Worm (Caenorhabditis elegans) whole organism, mixed stage, embryonic: Measurements from ENCODE around the gene pcp-1.

ENCODE experiments used
- M03D4.4 ChIP-seq: sonication (generic microtip); optimal IDR thresholded peaks from 2 replicates; lab custom pipeline; 2017; ENCODE audit warnings: mild to moderate bottlenecking, missing genetic modification characterization, missing compliant biosample characterization
- bed-3 ChIP-seq: fragments of 200-800 bp; sonication (Bioruptor generic); optimal IDR thresholded peaks from 3 replicates; lab custom pipeline; 2018; ENCODE audit warnings: mild to moderate bottlenecking, missing genetic modification characterization, moderate library complexity, missing compliant biosample characterization
- blmp-1 ChIP-seq: fragments of 150-350 bp; optimal IDR thresholded peaks from 2 replicates; lab custom pipeline; 2014; ENCODE audit warnings: missing biosample characterization, missing genetic modification characterization
- ceh-39 ChIP-seq: fragments of 150-350 bp; optimal IDR thresholded peaks from 2 replicates; lab custom pipeline; 2014; ENCODE audit warnings: missing biosample characterization, missing genetic modification characterization
- ceh-43 ChIP-seq: fragments of 200-800 bp; sonication (Bioruptor generic); optimal IDR thresholded peaks from 2 replicates; lab custom pipeline; 2018; ENCODE audit warnings: mild to moderate bottlenecking, missing genetic modification characterization, moderate library complexity, missing compliant biosample characterization
- ceh-83 ChIP-seq: fragments of 200-800 bp; sonication (Bioruptor generic); optimal IDR thresholded peaks from 2 replicates; lab custom pipeline; 2018; ENCODE audit warnings: mild to moderate bottlenecking, missing genetic modification characterization, missing compliant biosample characterization
- ces-1 ChIP-seq: fragments of 150-350 bp; optimal IDR thresholded peaks from 2 replicates; lab custom pipeline; 2014; ENCODE audit warnings: missing biosample characterization, missing genetic modification reagents, missing genetic modification characterization
- cnd-1 ChIP-seq: fragments of 200-800 bp; sonication (Bioruptor generic); optimal IDR thresholded peaks from 2 replicates; lab custom pipeline; 2018; ENCODE audit warnings: mild to moderate bottlenecking, missing genetic modification characterization, missing compliant biosample characterization
- drap-1 ChIP-seq: fragments of 200-800 bp; sonication (Bioruptor generic); optimal IDR thresholded peaks from 3 replicates; lab custom pipeline; 2018; ENCODE audit warnings: mild to moderate bottlenecking, missing genetic modification characterization, missing compliant biosample characterization
- elt-1 ChIP-seq: sonication (generic microtip); optimal IDR thresholded peaks from 2 replicates; lab custom pipeline; 2017; ENCODE audit warnings: missing genetic modification characterization, mild to moderate bottlenecking, missing compliant biosample characterization, antibody characterized with exemption, moderate library complexity, borderline replicate concordance; ENCODE audit not compliant: insufficient read depth
- elt-3 ChIP-seq: fragments of 150-350 bp; optimal IDR thresholded peaks from 2 replicates; lab custom pipeline; 2014; ENCODE audit warnings: missing biosample characterization, missing genetic modification characterization
- flh-1 ChIP-seq: fragments of 200-800 bp; sonication (Bioruptor generic); optimal IDR thresholded peaks from 2 replicates; lab custom pipeline; 2018; ENCODE audit warnings: mild to moderate bottlenecking, missing genetic modification characterization, moderate library complexity, missing compliant biosample characterization
- ham-2 ChIP-seq: fragments of 200-800 bp; sonication (Bioruptor generic); optimal IDR thresholded peaks from 2 replicates; lab custom pipeline; 2018; ENCODE audit warnings: mild to moderate bottlenecking, missing genetic modification characterization, missing compliant biosample characterization
- hlh-1 ChIP-seq: fragments of 150-350 bp; optimal IDR thresholded peaks from 2 replicates; lab custom pipeline; 2014; ENCODE audit warnings: missing biosample characterization, missing genetic modification reagents, missing genetic modification characterization
- lin-13 ChIP-seq: fragments of 150-350 bp; optimal IDR thresholded peaks from 2 replicates; lab custom pipeline; 2014; ENCODE audit warnings: missing biosample characterization, missing genetic modification characterization
- lin-32 ChIP-seq: fragments of 200-800 bp; sonication (Bioruptor generic); optimal IDR thresholded peaks from 2 replicates; lab custom pipeline; 2018; ENCODE audit warnings: mild to moderate bottlenecking, missing genetic modification characterization, missing compliant biosample characterization
- lsy-2 ChIP-seq: fragments of 150-350 bp; optimal IDR thresholded peaks from 2 replicates; lab custom pipeline; 2014; ENCODE audit warnings: missing biosample characterization, missing genetic modification characterization
- mab-5 ChIP-seq: fragments of 150-350 bp; optimal IDR thresholded peaks from 2 replicates; lab custom pipeline; 2014; ENCODE audit warnings: missing biosample characterization, missing genetic modification characterization
- mep-1 ChIP-seq: fragments of 150-350 bp; optimal IDR thresholded peaks from 2 replicates; lab custom pipeline; 2017; ENCODE audit warnings: missing biosample characterization, missing genetic modification reagents, missing genetic modification characterization, inconsistent platforms
- mls-2 ChIP-seq: sonication (generic microtip); optimal IDR thresholded peaks from 2 replicates; lab custom pipeline; 2016; ENCODE audit warnings: mild to moderate bottlenecking, missing genetic modification characterization, moderate library complexity, missing compliant biosample characterization
- nhr-12 ChIP-seq: fragments of 150-350 bp; optimal IDR thresholded peaks from 2 replicates; lab custom pipeline; 2014; ENCODE audit warnings: missing biosample characterization, missing genetic modification characterization
- nhr-2 ChIP-seq: fragments of 150-350 bp; optimal IDR thresholded peaks from 2 replicates; lab custom pipeline; 2014; ENCODE audit warnings: missing biosample characterization, missing genetic modification characterization
- nhr-237 ChIP-seq: fragments of 150-350 bp; optimal IDR thresholded peaks from 2 replicates; lab custom pipeline; 2014; ENCODE audit warnings: missing biosample characterization, missing genetic modification characterization
- nhr-28 ChIP-seq: fragments of 150-350 bp; optimal IDR thresholded peaks from 2 replicates; lab custom pipeline; 2014; ENCODE audit warnings: missing biosample characterization, missing genetic modification characterization
- nhr-76 ChIP-seq: sonication (generic microtip); optimal IDR thresholded peaks from 2 replicates; lab custom pipeline; 2017; ENCODE audit warnings: missing biosample characterization, missing genetic modification characterization
- pha-4 ChIP-seq: fragments of 150-350 bp; optimal IDR thresholded peaks from 2 replicates; lab custom pipeline; 2018; ENCODE audit warnings: missing biosample characterization, missing genetic modification reagents, missing genetic modification characterization
- sem-2 ChIP-seq: fragments of 200-800 bp; sonication (Bioruptor generic); optimal IDR thresholded peaks from 2 replicates; lab custom pipeline; 2018; ENCODE audit warnings: mild to moderate bottlenecking, missing genetic modification characterization, missing compliant biosample characterization
- snpc-4 ChIP-seq: fragments of 150-350 bp; optimal IDR thresholded peaks from 2 replicates; lab custom pipeline; 2014; ENCODE audit warnings: missing biosample characterization, missing genetic modification characterization
- sptf-1 ChIP-seq: sonication (generic microtip); optimal IDR thresholded peaks from 2 replicates; lab custom pipeline; 2017; ENCODE audit warnings: mild to moderate bottlenecking, missing genetic modification characterization, moderate library complexity, missing compliant biosample characterization
- tbx-8 ChIP-seq: fragments of 200-800 bp; sonication (Bioruptor generic); optimal IDR thresholded peaks from 2 replicates; lab custom pipeline; 2018; ENCODE audit warnings: mild to moderate bottlenecking, missing genetic modification characterization, moderate library complexity, missing compliant biosample characterization
- unc-120 ChIP-seq: sonication (generic microtip); optimal IDR thresholded peaks from 2 replicates; lab custom pipeline; 2017; ENCODE audit warnings: missing genetic modification characterization, missing compliant biosample characterization; ENCODE audit not compliant: poor library complexity, severe bottlenecking
- unc-39 ChIP-seq: fragments of 150-350 bp; optimal IDR thresholded peaks from 2 replicates; lab custom pipeline; 2014; ENCODE audit warnings: missing biosample characterization, missing genetic modification characterization
- unc-62 ChIP-seq: fragments of 150-350 bp; optimal IDR thresholded peaks from 2 replicates; lab custom pipeline; 2014; ENCODE audit warnings: missing biosample characterization, missing genetic modification reagents, missing genetic modification characterization
- zip-8 ChIP-seq: fragments of 150-350 bp; optimal IDR thresholded peaks from 2 replicates; lab custom pipeline; 2014; ENCODE audit warnings: missing biosample characterization, missing genetic modification characterization
- ztf-11 ChIP-seq: fragments of 150-350 bp; optimal IDR thresholded peaks from 2 replicates; lab custom pipeline; 2014; ENCODE audit warnings: missing biosample characterization, missing genetic modification characterization

The pcp-1 gene

ce11 chrIII:7737646-7738258, 21.0 kb upstream of the pcp-1 start:
- TF ChIP-seq unc-120 (tag; lab: Kevin White, UChicago) (no peak), nhr-2 (tag; lab: Kevin White, UChicago) (no peak), zip-8 (tag; lab: Kevin White, UChicago) (no peak), mab-5 (no peak), lin-32 (no peak), lin-13 (no peak), ceh-83 (GFP tag; lab: Kevin White, UChicago) (peak; percentile 18), ces-1 (GFP tag; lab: Kevin White, UChicago) (peak; percentile 33)

- peak; percentile 96 for TF ChIP-seq zip-8 (tag; lab: Kevin White, UChicago)
- TF ChIP-seq nhr-12 = no peak
Observed at ce11 chrIII:7743183-7743582, 15.5 kb upstream of the pcp-1 start.

- TF ChIP-seq zip-8 (tag; lab: Kevin White, UChicago) = no peak
- no peak for TF ChIP-seq sptf-1
- TF ChIP-seq nhr-12 = no peak
- no peak for TF ChIP-seq nhr-2 (tag; lab: Kevin White, UChicago)
- TF ChIP-seq snpc-4 = no peak
Observed at ce11 chrIII:7754348-7754747, 4.4 kb upstream of the pcp-1 start, which contains the start of gene cdh-3. TSS of gene cdh-3 (minus strand) at chrIII:7754448.

DNA sequence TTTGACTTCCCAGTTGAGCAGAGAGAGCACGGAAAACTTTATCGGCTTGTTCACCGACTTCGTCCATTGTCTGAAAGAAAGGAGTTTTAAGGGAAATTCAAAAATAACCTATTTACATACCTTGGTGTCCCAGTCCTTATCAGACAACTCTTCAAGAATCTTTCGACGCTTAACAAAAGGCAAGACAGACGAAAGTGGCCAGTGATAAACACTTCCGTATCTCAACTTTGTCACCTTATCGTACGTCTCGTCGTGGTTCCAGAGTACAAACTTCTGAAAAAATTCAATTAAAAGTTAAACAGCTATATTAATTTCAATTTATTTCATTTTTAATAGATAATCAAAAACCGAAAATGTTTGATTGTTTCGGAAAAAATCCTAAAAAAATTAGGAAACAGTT, 3.5 kb downstream of the pcp-1 start:
- TF ChIP-seq flh-1 = no peak
- no peak for TF ChIP-seq mls-2 (tag; lab: Kevin White, UChicago)
- no peak for TF ChIP-seq ztf-11 (tag; lab: Kevin White, UChicago)
- TF ChIP-seq nhr-12 = no peak
- no peak for TF ChIP-seq lin-32
- TF ChIP-seq cnd-1 (tag; lab: Kevin White, UChicago) = no peak
- TF ChIP-seq sptf-1 = no peak
- TF ChIP-seq unc-120 (tag; lab: Kevin White, UChicago) = no peak
- TF ChIP-seq ceh-43 (GFP tag; lab: Kevin White, UChicago) = no peak
- TF ChIP-seq ham-2 (GFP tag; lab: Kevin White, UChicago) = no peak
- TF ChIP-seq drap-1 (GFP tag; lab: Kevin White, UChicago) = no peak
- TF ChIP-seq unc-39 (tag; lab: Kevin White, UChicago) = no peak
- TF ChIP-seq lin-13 = no peak
- no peak for TF ChIP-seq ceh-39 (tag; lab: Kevin White, UChicago)
- TF ChIP-seq, all 35 proteins: peak for 0

DNA sequence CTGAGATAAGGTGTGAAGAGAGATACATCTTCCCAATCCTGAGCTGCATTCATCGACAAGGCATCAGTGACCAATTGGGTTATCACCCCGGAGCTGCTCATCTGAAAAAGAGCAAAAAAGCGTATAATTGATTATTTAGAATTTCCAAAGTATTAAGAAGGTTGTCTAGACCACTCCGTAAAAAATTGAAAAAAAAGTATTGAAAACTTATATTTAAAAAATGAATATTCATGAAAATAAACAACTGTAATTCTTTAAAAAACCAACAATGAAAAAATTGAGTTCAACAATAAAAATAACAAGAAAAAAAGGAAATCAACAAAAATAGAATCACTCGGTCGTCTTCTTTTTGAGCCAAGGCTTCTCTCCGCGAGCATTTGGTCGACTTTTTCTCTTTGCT, 4.8 kb downstream of the pcp-1 start, which contains the start of gene mtx-2:
Gene mtx-2 (minus strand): TSS at position 101 of the 400 bp plus-strand sequence.
- no peak for TF ChIP-seq nhr-76 (tag; lab: Kevin White, UChicago)
- no peak for TF ChIP-seq elt-1 (tag; lab: Kevin White, UChicago)
- TF ChIP-seq lin-13 = no peak
- no peak for TF ChIP-seq unc-39 (tag; lab: Kevin White, UChicago)
- TF ChIP-seq elt-3 (tag; lab: Kevin White, UChicago) = no peak
- no peak for TF ChIP-seq ces-1 (GFP tag; lab: Kevin White, UChicago)

- TF ChIP-seq nhr-237 (tag; lab: Kevin White, UChicago) = no peak
- TF ChIP-seq drap-1 (GFP tag; lab: Kevin White, UChicago) = no peak
- TF ChIP-seq ham-2 (GFP tag; lab: Kevin White, UChicago) = no peak
- no peak for TF ChIP-seq lin-32
- no peak for TF ChIP-seq tbx-8 (GFP tag; lab: Kevin White, UChicago)
- TF ChIP-seq hlh-1 (tag; lab: Kevin White, UChicago) = no peak
- TF ChIP-seq mep-1 (tag; lab: Kevin White, UChicago) = peak; percentile 58
- TF ChIP-seq mab-5 = peak; percentile 32
- TF ChIP-seq elt-1 (tag; lab: Kevin White, UChicago) = no peak
- TF ChIP-seq unc-120 (tag; lab: Kevin White, UChicago) = peak; percentile 20
- TF ChIP-seq bed-3 (GFP tag; lab: Kevin White, UChicago) = no peak
- TF ChIP-seq ceh-83 (GFP tag; lab: Kevin White, UChicago) = no peak
- TF ChIP-seq blmp-1 (tag; lab: Kevin White, UChicago) = no peak
- TF ChIP-seq unc-39 (tag; lab: Kevin White, UChicago) = no peak
- no peak for TF ChIP-seq flh-1
- no peak for TF ChIP-seq cnd-1 (tag; lab: Kevin White, UChicago)
- no peak for TF ChIP-seq nhr-76 (tag; lab: Kevin White, UChicago)
- peak; percentile 81 for TF ChIP-seq ces-1 (GFP tag; lab: Kevin White, UChicago)
- peak; percentile 64 for TF ChIP-seq lsy-2 (tag; lab: Kevin White, UChicago)
- TF ChIP-seq zip-8 (tag; lab: Kevin White, UChicago) = no peak
- peak; percentile 35 for TF ChIP-seq ceh-39 (tag; lab: Kevin White, UChicago)
- no peak for TF ChIP-seq sem-2
- no peak for TF ChIP-seq elt-3 (tag; lab: Kevin White, UChicago)
- TF ChIP-seq snpc-4 = no peak
- TF ChIP-seq ceh-43 (GFP tag; lab: Kevin White, UChicago) = no peak
- no peak for TF ChIP-seq ztf-11 (tag; lab: Kevin White, UChicago)
- no peak for TF ChIP-seq M03D4.4 (tag; lab: Kevin White, UChicago)
- no peak for TF ChIP-seq nhr-28 (tag; lab: Kevin White, UChicago)
- no peak for TF ChIP-seq pha-4 (tag; lab: Kevin White, UChicago)
- TF ChIP-seq nhr-2 (tag; lab: Kevin White, UChicago) = no peak
- TF ChIP-seq mls-2 (tag; lab: Kevin White, UChicago) = no peak
- TF ChIP-seq sptf-1 = no peak
- no peak for TF ChIP-seq lin-13
- no peak for TF ChIP-seq nhr-12
- TF ChIP-seq unc-62 (GFP tag; lab: Kevin White, UChicago) = no peak
Observed at ce11 chrIII:7765974-7766373, 7.3 kb downstream of the pcp-1 start, which contains the start of gene ZK686.2. TSS of gene ZK686.2 (minus strand) at chrIII:7766052.
